Worm (Caenorhabditis elegans) whole organism, L2 larva: ENCODE data around the gene nhx-1.
A peak's percentile ranks its signal among the peaks of the same experiment; 100 is the strongest.

ENCODE experiments used
- C34F6.9 ChIP-seq: fragments of 150-350 bp; optimal IDR thresholded peaks from 2 replicates; lab custom pipeline; 2014; ENCODE audit warnings: missing biosample characterization, missing genetic modification characterization
- F13H6.1 ChIP-seq: sonication (generic microtip); optimal IDR thresholded peaks from 2 replicates; lab custom pipeline; 2016; ENCODE audit warnings: missing genetic modification characterization, missing compliant biosample characterization
- R02D3.7 ChIP-seq: fragments of 150-350 bp; optimal IDR thresholded peaks from 2 replicates; lab custom pipeline; 2014; ENCODE audit warnings: missing biosample characterization, missing genetic modification characterization
- Y55F3AM.14 ChIP-seq: fragments of 200-800 bp; sonication (Bioruptor generic); optimal IDR thresholded peaks from 2 replicates; lab custom pipeline; 2018; ENCODE audit warnings: mild to moderate bottlenecking, missing genetic modification characterization, missing compliant biosample characterization
- ZK546.5 ChIP-seq: sonication (generic microtip); optimal IDR thresholded peaks from 2 replicates; lab custom pipeline; 2017; ENCODE audit warnings: missing biosample characterization, missing genetic modification characterization
- alr-1 ChIP-seq: fragments of 150-350 bp; optimal IDR thresholded peaks from 2 replicates; lab custom pipeline; 2014; ENCODE audit warnings: missing biosample characterization, missing genetic modification characterization
- aly-2 ChIP-seq: fragments of 150-350 bp; optimal IDR thresholded peaks from 2 replicates; lab custom pipeline; 2014; ENCODE audit warnings: missing biosample characterization, missing genetic modification characterization
- ama-1 ChIP-seq: fragments of 150-350 bp; optimal IDR thresholded peaks from 2 replicates; lab custom pipeline; 2018; ENCODE audit warnings: inconsistent platforms
- blmp-1 ChIP-seq: sonication (generic microtip); optimal IDR thresholded peaks from 2 replicates; lab custom pipeline; 2017; ENCODE audit warnings: missing genetic modification characterization, mild to moderate bottlenecking, missing compliant biosample characterization, antibody characterized with exemption, moderate library complexity; ENCODE audit not compliant: insufficient read depth
- ceh-82 ChIP-seq: fragments of 150-350 bp; optimal IDR thresholded peaks from 2 replicates; lab custom pipeline; 2014; ENCODE audit warnings: missing biosample characterization, missing genetic modification characterization
- crh-2 ChIP-seq: sonication (generic microtip); optimal IDR thresholded peaks from 2 replicates; lab custom pipeline; 2017; ENCODE audit warnings: missing biosample characterization, missing genetic modification characterization
- dmd-4 ChIP-seq: sonication (generic microtip); optimal IDR thresholded peaks from 2 replicates; lab custom pipeline; 2017; ENCODE audit warnings: missing biosample characterization, missing genetic modification characterization
- egl-27 ChIP-seq: sonication (generic microtip); optimal IDR thresholded peaks from 3 replicates; lab custom pipeline; 2017; ENCODE audit warnings: missing biosample characterization, missing genetic modification reagents, missing genetic modification characterization
- elt-1 ChIP-seq: fragments of 150-350 bp; optimal IDR thresholded peaks from 2 replicates; lab custom pipeline; 2014; ENCODE audit warnings: missing biosample characterization, missing genetic modification characterization
- elt-3 ChIP-seq: sonication (generic microtip); optimal IDR thresholded peaks from 2 replicates; lab custom pipeline; 2017; ENCODE audit warnings: missing biosample characterization, missing genetic modification characterization
- fos-1 ChIP-seq: fragments of 150-350 bp; optimal IDR thresholded peaks from 2 replicates; lab custom pipeline; 2014; ENCODE audit warnings: missing biosample characterization, missing genetic modification characterization
- gmeb-1 ChIP-seq: fragments of 150-350 bp; optimal IDR thresholded peaks from 2 replicates; lab custom pipeline; 2014; ENCODE audit warnings: missing biosample characterization, missing genetic modification characterization
- lin-11 ChIP-seq: fragments of 150-350 bp; sonication (generic microtip); optimal IDR thresholded peaks from 2 replicates; lab custom pipeline; 2014; ENCODE audit warnings: missing biosample characterization, missing genetic modification characterization, inconsistent platforms, mixed read lengths
- lin-13 ChIP-seq: fragments of 150-350 bp; optimal IDR thresholded peaks from 2 replicates; lab custom pipeline; 2014; ENCODE audit warnings: missing biosample characterization, missing genetic modification reagents, missing genetic modification characterization
- lin-39 ChIP-seq: fragments of 150-350 bp; optimal IDR thresholded peaks from 2 replicates; lab custom pipeline; 2014; ENCODE audit warnings: missing biosample characterization, missing genetic modification reagents, missing genetic modification characterization
- lsy-2 ChIP-seq, 2 experiments: fragments of 150-350 bp in 1 of 2; sonication (generic microtip) in 1 of 2; optimal IDR thresholded peaks; 2 replicates each; lab custom pipeline; 2014 to 2017; ENCODE audit warnings: missing biosample characterization in 2 of 2, missing genetic modification characterization in 2 of 2
- mab-5 ChIP-seq: fragments of 150-350 bp; optimal IDR thresholded peaks from 2 replicates; lab custom pipeline; 2014; ENCODE audit warnings: missing biosample characterization, missing genetic modification characterization
- mbf-1 ChIP-seq: sonication (generic microtip); optimal IDR thresholded peaks from 2 replicates; lab custom pipeline; 2017; ENCODE audit warnings: missing biosample characterization, missing genetic modification characterization
- mdl-1 ChIP-seq, 2 experiments: fragments of 150-350 bp in 1 of 2; sonication (generic microtip) in 1 of 2; optimal IDR thresholded peaks; 2 replicates each; lab custom pipeline; 2017; ENCODE audit warnings: missing biosample characterization in 2 of 2, missing genetic modification characterization in 2 of 2
- nhr-10 ChIP-seq: sonication (generic microtip); optimal IDR thresholded peaks from 2 replicates; lab custom pipeline; 2017; ENCODE audit warnings: missing biosample characterization, missing genetic modification characterization
- nhr-11 ChIP-seq: fragments of 150-350 bp; optimal IDR thresholded peaks from 2 replicates; lab custom pipeline; 2014; ENCODE audit warnings: missing biosample characterization, missing genetic modification characterization
- nhr-12 ChIP-seq: fragments of 150-350 bp; optimal IDR thresholded peaks from 2 replicates; lab custom pipeline; 2014; ENCODE audit warnings: missing biosample characterization, missing genetic modification characterization
- nhr-21 ChIP-seq: fragments of 150-350 bp; optimal IDR thresholded peaks from 2 replicates; lab custom pipeline; 2014; ENCODE audit warnings: missing biosample characterization, missing genetic modification characterization
- nhr-23 ChIP-seq: fragments of 150-350 bp; optimal IDR thresholded peaks from 2 replicates; lab custom pipeline; 2014; ENCODE audit warnings: missing biosample characterization, missing genetic modification reagents, missing genetic modification characterization
- nhr-237 ChIP-seq: fragments of 150-350 bp; optimal IDR thresholded peaks from 2 replicates; lab custom pipeline; 2014; ENCODE audit warnings: missing biosample characterization, missing genetic modification characterization
- nhr-25 ChIP-seq: fragments of 150-350 bp; sonication (generic microtip); optimal IDR thresholded peaks from 3 replicates; lab custom pipeline; 2014; ENCODE audit warnings: missing biosample characterization, missing genetic modification characterization
- nhr-6 ChIP-seq: fragments of 150-350 bp; optimal IDR thresholded peaks from 2 replicates; lab custom pipeline; 2014; ENCODE audit warnings: missing biosample characterization, missing genetic modification characterization
- nhr-77 ChIP-seq: fragments of 150-350 bp; optimal IDR thresholded peaks from 2 replicates; lab custom pipeline; 2014; ENCODE audit warnings: missing biosample characterization, missing genetic modification characterization
- peb-1 ChIP-seq: fragments of 150-350 bp; optimal IDR thresholded peaks from 2 replicates; lab custom pipeline; 2014; ENCODE audit warnings: missing biosample characterization, missing genetic modification characterization
- sem-4 ChIP-seq: fragments of 150-350 bp; optimal IDR thresholded peaks from 2 replicates; lab custom pipeline; 2014; ENCODE audit warnings: missing biosample characterization, missing genetic modification reagents, missing genetic modification characterization
- skn-1 ChIP-seq: sonication (generic microtip); optimal IDR thresholded peaks from 2 replicates; lab custom pipeline; 2017; ENCODE audit warnings: missing biosample characterization, missing genetic modification characterization
- sma-3 ChIP-seq: sonication (generic microtip); optimal IDR thresholded peaks from 2 replicates; lab custom pipeline; 2016; ENCODE audit warnings: missing genetic modification reagents, missing genetic modification characterization, missing compliant biosample characterization
- sma-9 ChIP-seq, 2 experiments: fragments of 150-350 bp in 1 of 2; sonication (generic microtip) in 1 of 2; optimal IDR thresholded peaks; 2 replicates each; lab custom pipeline; 2014 to 2016; ENCODE audit warnings: missing genetic modification characterization in 2 of 2, mild to moderate bottlenecking in 1 of 2, missing biosample characterization in 1 of 2, missing compliant biosample characterization in 1 of 2, missing genetic modification reagents in 1 of 2, moderate library complexity in 1 of 2
- snpc-4 ChIP-seq: fragments of 150-350 bp; optimal IDR thresholded peaks from 2 replicates; lab custom pipeline; 2014; ENCODE audit warnings: missing biosample characterization, missing genetic modification characterization
- unc-39 ChIP-seq: fragments of 150-350 bp; optimal IDR thresholded peaks from 2 replicates; lab custom pipeline; 2014; ENCODE audit warnings: missing biosample characterization, missing genetic modification characterization
- unc-55 ChIP-seq: fragments of 150-350 bp; sonication (generic microtip); optimal IDR thresholded peaks from 3 replicates; lab custom pipeline; 2014; ENCODE audit warnings: missing biosample characterization, missing genetic modification reagents, missing genetic modification characterization
- unc-62 ChIP-seq: fragments of 150-350 bp; optimal IDR thresholded peaks from 2 replicates; lab custom pipeline; 2014; ENCODE audit warnings: missing biosample characterization, missing genetic modification reagents, missing genetic modification characterization
- zag-1 ChIP-seq: fragments of 150-350 bp; optimal IDR thresholded peaks from 2 replicates; lab custom pipeline; 2014; ENCODE audit warnings: missing biosample characterization, missing genetic modification characterization
- ztf-1 ChIP-seq: fragments of 200-800 bp; sonication (Bioruptor generic); conservative IDR thresholded peaks from 2 replicates; pipeline ENCODE4 v1.3.6; 2022; ENCODE audit warnings: missing genetic modification characterization, missing compliant biosample characterization
- ztf-11 ChIP-seq: sonication (generic microtip); optimal IDR thresholded peaks from 2 replicates; lab custom pipeline; 2017; ENCODE audit warnings: missing biosample characterization, missing genetic modification characterization
- ztf-4 ChIP-seq: fragments of 150-350 bp; optimal IDR thresholded peaks from 2 replicates; lab custom pipeline; 2014; ENCODE audit warnings: missing biosample characterization, missing genetic modification characterization

The nhx-1 gene

ce11 chrX:16046379-16046778, 29.5 kb downstream of the nhx-1 start:
- TF ChIP-seq unc-55 (GFP tag; lab: Kevin White, UChicago) (peak; percentile 42), nhr-10 (tag; lab: Kevin White, UChicago) (no peak)

- TF ChIP-seq mab-5: no peak
- TF ChIP-seq egl-27 (tag; lab: Kevin White, UChicago): no peak
- no peak for TF ChIP-seq nhr-21 (tag; lab: Kevin White, UChicago)
- TF ChIP-seq ceh-82: no peak
Observed at ce11 chrX:16049573-16049972, 32.7 kb downstream of the nhx-1 start, which contains the start of gene cpd-2. Gene cpd-2, plus strand, starts transcription at chrX:16049873.

ce11 chrX:16055245-16055644, 38.3 kb downstream of the nhx-1 start, which contains the start of gene T27A8.7:
Gene T27A8.7, plus strand, starts transcription at chrX:16055545.
- TF ChIP-seq nhr-23 (tag; lab: Kevin White, UChicago) (no peak), sma-3 (GFP tag; lab: Kevin White, UChicago) (no peak), mbf-1 (tag; lab: Kevin White, UChicago) (no peak)

- TF ChIP-seq elt-1 (no peak), fos-1 (tag; lab: Kevin White, UChicago) (peak; percentile 97), Y55F3AM.14 (GFP tag; lab: Kevin White, UChicago) (peak; percentile 84), skn-1 (tag; lab: Kevin White, UChicago) (peak; percentile 90), C34F6.9 (peak; percentile 97), nhr-12 (tag; lab: Kevin White, UChicago) (peak; percentile 78), unc-62 (peak; percentile 75), unc-39 (tag; lab: Kevin White, UChicago) (peak; percentile 73), lin-39 (tag; lab: Kevin White, UChicago) (peak; percentile 91), dmd-4 (tag; lab: Kevin White, UChicago) (peak; percentile 76), peb-1 (tag; lab: Kevin White, UChicago) (no peak), nhr-21 (tag; lab: Kevin White, UChicago) (peak; percentile 99), mbf-1 (tag; lab: Kevin White, UChicago) (peak; percentile 74), ztf-1 (GFP tag; lab: Robert Waterston, UW) (0 out of 2 replicates have a peak, but pooled peaks have one; percentile 67), zag-1 (tag; lab: Kevin White, UChicago) (peak; percentile 98), nhr-10 (tag; lab: Kevin White, UChicago) (peak; percentile 98), mdl-1 (tag; optimal IDR thresholded peaks at IDR 0.05; lab: Kevin White, UChicago) (peak; percentile 87 to 96), snpc-4 (tag; lab: Kevin White, UChicago) (peak; percentile 93), ztf-4 (tag; lab: Kevin White, UChicago) (peak; percentile 87), lin-11 (tag; lab: Kevin White, UChicago) (peak; percentile 97), blmp-1 (tag; lab: Kevin White, UChicago) (peak; percentile 84), lsy-2 (tag; optimal IDR thresholded peaks at IDR 0.05; lab: Kevin White, UChicago) (peak; percentile 95 to 96), nhr-77 (peak; percentile 94), crh-2 (peak; percentile 99), ZK546.5 (tag; lab: Kevin White, UChicago) (peak; percentile 76), F13H6.1 (tag; lab: Kevin White, UChicago) (peak; percentile 98), sma-9 (GFP tag; optimal IDR thresholded peaks at IDR 0.05; lab: Kevin White, UChicago) (peak; percentile 98), sma-9 (tag; optimal IDR thresholded peaks at IDR 0.05; lab: Kevin White, UChicago) (peak; percentile 45), gmeb-1 (peak; percentile 93), nhr-11 (tag; lab: Kevin White, UChicago) (peak; percentile 43), mab-5 (peak; percentile 96), R02D3.7 (tag; lab: Kevin White, UChicago) (peak; percentile 82), ceh-82 (peak; percentile 95), nhr-237 (tag; lab: Kevin White, UChicago) (peak; percentile 98), nhr-25 (peak; percentile 97), sma-3 (GFP tag; lab: Kevin White, UChicago) (peak; percentile 96), elt-3 (no peak), nhr-6 (tag; lab: Kevin White, UChicago) (peak; percentile 96), lin-13 (GFP tag; lab: Kevin White, UChicago) (peak; percentile 98), unc-55 (GFP tag; lab: Kevin White, UChicago) (peak; percentile 98), egl-27 (tag; lab: Kevin White, UChicago) (peak; percentile 98), ztf-11 (tag; lab: Kevin White, UChicago) (peak; percentile 66), ama-1 (peak; percentile 47), sem-4 (tag; lab: Kevin White, UChicago) (peak; percentile 97), aly-2 (tag; lab: Kevin White, UChicago) (peak; percentile 56), nhr-23 (tag; lab: Kevin White, UChicago) (no peak), alr-1 (no peak)
Observed at ce11 chrX:16056404-16056803, 39.5 kb downstream of the nhx-1 start.
